Worm (Caenorhabditis elegans): Measurements from ENCODE around the gene R10F2.5.

R10F2.5 gene

DNA sequence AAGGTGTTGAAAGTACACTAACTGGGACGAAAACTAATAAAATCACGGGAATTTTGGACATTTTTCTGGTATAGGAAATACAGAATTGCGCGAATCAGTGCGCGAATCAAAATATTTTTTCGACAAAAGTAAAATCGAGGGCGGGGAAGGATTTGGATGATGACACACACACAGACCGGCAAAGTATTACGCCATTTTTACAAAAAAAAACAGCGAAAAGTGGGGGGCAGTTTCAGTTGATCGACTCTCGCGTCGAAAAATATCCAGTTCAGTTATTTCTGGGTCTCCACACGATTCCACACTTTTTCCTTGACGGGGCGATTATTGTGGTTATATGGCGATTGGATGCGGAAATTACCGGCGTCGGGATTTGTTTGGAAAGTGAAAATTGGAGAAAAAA is 21.5 kb upstream of the R10F2.5 start, which contains the start of gene H05C05.4:
H05C05.4 (minus strand) TSS at position 101 of the 400 bp plus-strand sequence.
- no peak for TF ChIP-seq T23F11.4 (GFP tag; optimal IDR thresholded peaks at IDR 0.05)
- TF ChIP-seq tbx-2 (tag; optimal IDR thresholded peaks at IDR 0.05) = no peak
- no peak for TF ChIP-seq unc-42 (tag; optimal IDR thresholded peaks at IDR 0.05)
- no peak for TF ChIP-seq dmd-4 (tag; optimal IDR thresholded peaks at IDR 0.05; ENCODE audit: borderline replicate concordance)
- no peak for TF ChIP-seq ama-1 (optimal IDR thresholded peaks at IDR 0.05)
- no peak for TF ChIP-seq zip-5 (tag; optimal IDR thresholded peaks at IDR 0.05)
- TF ChIP-seq che-1 (tag; optimal IDR thresholded peaks at IDR 0.05) = no peak
- no peak for TF ChIP-seq elt-2 (tag; optimal IDR thresholded peaks at IDR 0.05)
- TF ChIP-seq K09A11.1 (tag; optimal IDR thresholded peaks at IDR 0.05; ENCODE audit: insufficient read depth) = no peak
- no peak for TF ChIP-seq ceh-34 (tag; optimal IDR thresholded peaks at IDR 0.05)
- no peak for TF ChIP-seq dve-1 (tag; optimal IDR thresholded peaks at IDR 0.05)
- no peak for TF ChIP-seq nfya-1 (tag; optimal IDR thresholded peaks at IDR 0.05)
- TF ChIP-seq sdc-2 (tag; optimal IDR thresholded peaks at IDR 0.05) = no peak

DNA sequence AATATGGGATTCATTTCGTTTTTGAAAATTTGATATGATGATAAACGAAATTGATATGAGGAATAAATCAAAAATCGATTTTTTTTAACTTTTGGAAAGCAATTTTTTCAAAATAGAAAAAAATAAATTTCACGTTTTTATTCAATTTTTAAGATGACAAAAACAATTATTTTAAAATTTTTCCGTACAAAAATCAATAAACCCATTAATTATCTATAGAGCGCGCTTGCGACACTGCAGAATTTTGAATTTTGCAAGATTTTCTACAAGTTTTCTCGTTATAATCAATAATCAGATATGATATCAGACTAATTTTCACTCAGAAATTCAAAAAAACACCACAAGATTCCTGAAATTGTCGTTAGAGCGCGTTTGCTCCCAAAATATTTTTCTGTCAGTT is 19.4 kb upstream of the R10F2.5 start, which contains the start of gene R10F2.6:
R10F2.6 (minus strand) TSS at position 101 of the 400 bp plus-strand sequence.
- no peak for TF ChIP-seq unc-55 (GFP tag; optimal IDR thresholded peaks at IDR 0.05)
- TF ChIP-seq mec-3 (tag; optimal IDR thresholded peaks at IDR 0.05; ENCODE audit: borderline replicate concordance) = no peak
- TF ChIP-seq tbx-7 (tag; optimal IDR thresholded peaks at IDR 0.05) = no peak
- TF ChIP-seq ceh-31 (tag; optimal IDR thresholded peaks at IDR 0.05) = no peak
- TF ChIP-seq F13H6.1 (tag; optimal IDR thresholded peaks at IDR 0.05) = no peak
- TF ChIP-seq fax-1 (tag; optimal IDR thresholded peaks at IDR 0.05) = no peak
- TF ChIP-seq ets-4 (tag; optimal IDR thresholded peaks at IDR 0.05) = no peak
- no peak for TF ChIP-seq C08G9.2 (tag; optimal IDR thresholded peaks at IDR 0.05)
- no peak for TF ChIP-seq unc-3 (GFP tag; conservative IDR thresholded peaks at IDR 0.05)
- no peak for TF ChIP-seq unc-3 (tag; optimal IDR thresholded peaks at IDR 0.05)
- no peak for TF ChIP-seq sdc-2 (tag; optimal IDR thresholded peaks at IDR 0.05)
- TF ChIP-seq ceh-2 (tag; optimal IDR thresholded peaks at IDR 0.05) = no peak
- no peak for TF ChIP-seq npax-4 (tag; optimal IDR thresholded peaks at IDR 0.05)
- no peak for TF ChIP-seq che-1 (tag; optimal IDR thresholded peaks at IDR 0.05)
- no peak for TF ChIP-seq pax-1 (tag; optimal IDR thresholded peaks at IDR 0.05)
- no peak for TF ChIP-seq nfya-1 (tag; optimal IDR thresholded peaks at IDR 0.05)
- no peak for TF ChIP-seq ceh-22 (tag; optimal IDR thresholded peaks at IDR 0.05)

ce11 chrIII:2941578-2941977 is 17.0 kb upstream of the R10F2.5 start:
- TF ChIP-seq che-1 (tag; optimal IDR thresholded peaks at IDR 0.05) = no peak
- TF ChIP-seq pqm-1 (tag; optimal IDR thresholded peaks at IDR 0.05) = no peak
- no peak for TF ChIP-seq K02D7.2 (tag; optimal IDR thresholded peaks at IDR 0.05)
- TF ChIP-seq ceh-30 (tag; optimal IDR thresholded peaks at IDR 0.05) = no peak
- TF ChIP-seq ttx-3 (tag; optimal IDR thresholded peaks at IDR 0.05) = no peak
- TF ChIP-seq nfya-1 (tag; optimal IDR thresholded peaks at IDR 0.05) = no peak
- TF ChIP-seq ref-2 (tag; optimal IDR thresholded peaks at IDR 0.05) = no peak
- no peak for TF ChIP-seq ceh-31 (tag; optimal IDR thresholded peaks at IDR 0.05)
- no peak for TF ChIP-seq ahr-1 (tag; optimal IDR thresholded peaks at IDR 0.05)
- TF ChIP-seq pax-1 (tag; optimal IDR thresholded peaks at IDR 0.05) = no peak
- TF ChIP-seq hlh-13 (GFP tag; optimal IDR thresholded peaks at IDR 0.05) = no peak
- TF ChIP-seq dmd-4 (tag; optimal IDR thresholded peaks at IDR 0.05; ENCODE audit: borderline replicate concordance) = no peak
- no peak for TF ChIP-seq sox-4 (tag; optimal IDR thresholded peaks at IDR 0.05)
- no peak for TF ChIP-seq pha-4 (tag; optimal IDR thresholded peaks at IDR 0.05)

ce11 chrIII:2937780-2938179 is 13.2 kb upstream of the R10F2.5 start:
- peak; percentile 75 for TF ChIP-seq dve-1 (tag; optimal IDR thresholded peaks at IDR 0.05)
- TF ChIP-seq ceh-31 (tag; optimal IDR thresholded peaks at IDR 0.05) = no peak

DNA sequence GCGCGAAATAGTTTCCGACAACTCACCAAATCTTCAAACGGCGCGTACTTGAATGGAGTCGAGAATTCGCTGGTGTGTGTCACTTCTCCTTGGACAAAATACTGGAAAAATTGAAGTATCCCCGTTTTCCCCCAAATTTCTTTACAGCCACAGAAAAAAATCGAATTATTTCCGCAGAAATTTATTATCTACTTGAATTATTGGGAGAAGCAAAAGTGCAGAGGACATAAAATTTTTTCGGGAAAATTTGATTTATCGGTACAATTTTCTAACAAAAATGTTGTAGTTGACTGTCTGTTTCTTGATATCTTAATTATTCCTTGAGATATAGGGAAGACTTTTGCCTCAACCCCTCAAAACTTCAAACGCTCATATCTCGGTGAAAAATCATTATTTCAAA is 1.5 kb downstream of the R10F2.5 start, which contains the start of gene R10F2.4:
R10F2.4 (minus strand) TSS at position 101 of the 400 bp plus-strand sequence.
- no peak for TF ChIP-seq rnt-1 (tag; optimal IDR thresholded peaks at IDR 0.05)
- no peak for TF ChIP-seq ceh-22 (tag; optimal IDR thresholded peaks at IDR 0.05)
- no peak for TF ChIP-seq che-1 (tag; optimal IDR thresholded peaks at IDR 0.05)
- no peak for TF ChIP-seq ceh-18 (tag; optimal IDR thresholded peaks at IDR 0.05)
- TF ChIP-seq C38D4.7 (GFP tag; optimal IDR thresholded peaks at IDR 0.05) = no peak
- no peak for TF ChIP-seq sox-4 (tag; optimal IDR thresholded peaks at IDR 0.05)
- no peak for TF ChIP-seq pag-3 (tag; optimal IDR thresholded peaks at IDR 0.05; ENCODE audit: borderline replicate concordance)
- TF ChIP-seq hlh-13 (GFP tag; optimal IDR thresholded peaks at IDR 0.05) = no peak
- no peak for TF ChIP-seq ama-1 (optimal IDR thresholded peaks at IDR 0.05)
- TF ChIP-seq F13H6.1 (tag; optimal IDR thresholded peaks at IDR 0.05) = no peak

Data from whole organism, late embryonic.